Fruit fly (Drosophila melanogaster): ENCODE results near the gene CG15025.
A peak's percentile ranks its signal among the peaks of the same experiment; 100 is the strongest.

CG15025 gene

dm6 chr3R:19460409-19461217 lies 30.3 kb downstream of the CG15025 start, which contains the start of gene Dys:
Gene Dys (plus strand): TSS chr3R:19461085.
- TF ChIP-seq sens-2 (GFP tag; IDR thresholded peaks at IDR 0.05) (no peak), bowl (GFP tag; IDR thresholded peaks at IDR 0.05) (peak; percentile 67; the same call in 1 of the 2 replicates), salm (tag; optimal IDR thresholded peaks at IDR 0.05) (peak; percentile 65), CG13123 (GFP tag; optimal IDR thresholded peaks at IDR 0.05) (peak; percentile 49), Adf1 (GFP tag; IDR thresholded peaks at IDR 0.05) (peak; percentile 72), CG14014 (GFP tag; IDR thresholded peaks at IDR 0.05) (peak; percentile 86), dpn (GFP tag; optimal IDR thresholded peaks at IDR 0.05) (peak; percentile 82 to 86), pfk (GFP tag; optimal IDR thresholded peaks at IDR 0.05) (no peak), CG2199 (GFP tag; IDR thresholded peaks at IDR 0.05) (no peak), CG32532 (GFP tag; IDR thresholded peaks at IDR 0.05) (no peak; the same call in 1 of the 2 replicates), CG31365 (tag; optimal IDR thresholded peaks at IDR 0.05) (peak; percentile 63), CG6272 (GFP tag; IDR thresholded peaks at IDR 0.05) (no peak; the same call in 1 of the 2 replicates), CrebB (tag; optimal IDR thresholded peaks at IDR 0.05) (peak; percentile 74), CG9876 (GFP tag; optimal IDR thresholded peaks at IDR 0.05) (peak; percentile 34), Hmr (GFP tag; optimal IDR thresholded peaks at IDR 0.05) (peak; percentile 92), Nf-YA (GFP tag; IDR thresholded peaks at IDR 0.05) (no peak; the same call in 1 of the 2 replicates), lmd (GFP tag; IDR thresholded peaks at IDR 0.05) (peak; percentile 88), slou (GFP tag; optimal IDR thresholded peaks at IDR 0.05) (peak; percentile 76), so (GFP tag; IDR thresholded peaks at IDR 0.05) (no peak; the same call in 1 of the 3 replicates), Med (GFP tag) (no peak), CG16813 (GFP tag; IDR thresholded peaks at IDR 0.05; ENCODE audit: partially characterized antibody) (no peak), grn (GFP tag; optimal IDR thresholded peaks at IDR 0.05) (peak; percentile 79), HLHmδ (GFP tag; optimal IDR thresholded peaks at IDR 0.05) (peak; percentile 20), CG30403 (GFP tag; optimal IDR thresholded peaks at IDR 0.05) (peak; percentile 89), MBD-R2 (GFP tag; IDR thresholded peaks at IDR 0.05) (peak; percentile 70; the same call in 1 of the 2 replicates), lola (GFP tag; optimal IDR thresholded peaks at IDR 0.05) (peak in 1 of 3 experiments; percentile 81), Mes4 (GFP tag; optimal IDR thresholded peaks at IDR 0.05) (peak; percentile 56), CG14710 (tag; optimal IDR thresholded peaks at IDR 0.05) (peak; percentile 80), Lhr (GFP tag; optimal IDR thresholded peaks at IDR 0.05) (peak; percentile 32), Bdp1 (GFP tag; optimal IDR thresholded peaks at IDR 0.05) (peak; percentile 62), B-H2 (GFP tag; optimal IDR thresholded peaks at IDR 0.05) (peak; percentile 3), trem (tag; optimal IDR thresholded peaks at IDR 0.05) (peak; percentile 81), hb (GFP tag; IDR thresholded peaks at IDR 0.05; ENCODE audit: partially characterized antibody) (no peak), CTCF (GFP tag; optimal IDR thresholded peaks at IDR 0.05) (no peak), CG11560 (tag; IDR thresholded peaks at IDR 0.05) (peak; percentile 66; the same call in 2 of the 3 replicates), Six4 (GFP tag; optimal IDR thresholded peaks at IDR 0.05) (peak; percentile 84), slbo (GFP tag; IDR thresholded peaks at IDR 0.05) (no peak; the same call in 1 of the 2 replicates), Fer3 (tag; optimal IDR thresholded peaks at IDR 0.05) (peak; percentile 94), HLH4C (GFP tag; IDR thresholded peaks at IDR 0.05; ENCODE audit: partially characterized antibody) (no peak), CG7556 (GFP tag; optimal IDR thresholded peaks at IDR 0.05) (peak; percentile 81), CG8944 (GFP tag; optimal IDR thresholded peaks at IDR 0.05) (peak; percentile 79), mirr (GFP tag; optimal IDR thresholded peaks at IDR 0.05) (peak; percentile 66), twi (tag; optimal IDR thresholded peaks at IDR 0.05) (no peak), CG17612 (GFP tag; IDR thresholded peaks at IDR 0.05) (no peak; the same call in none of the 2 replicates), trh (GFP tag; optimal IDR thresholded peaks at IDR 0.05) (peak; percentile 63), Ets65A (GFP tag) (peak; percentile 74), CG18476 (GFP tag; optimal IDR thresholded peaks at IDR 0.05) (peak; percentile 59), CG7963 (GFP tag; IDR thresholded peaks at IDR 0.05; ENCODE audit: partially characterized antibody) (no peak), scrt (GFP tag; optimal IDR thresholded peaks at IDR 0.05) (peak; percentile 80), Hr39 (optimal IDR thresholded peaks at IDR 0.05) (no peak)

Data from whole organism, embryonic.